Fruit fly (Drosophila melanogaster): ENCODE data around the gene Syx7.
A peak's percentile ranks its signal among the peaks of the same experiment; 100 is the strongest.

DNA sequence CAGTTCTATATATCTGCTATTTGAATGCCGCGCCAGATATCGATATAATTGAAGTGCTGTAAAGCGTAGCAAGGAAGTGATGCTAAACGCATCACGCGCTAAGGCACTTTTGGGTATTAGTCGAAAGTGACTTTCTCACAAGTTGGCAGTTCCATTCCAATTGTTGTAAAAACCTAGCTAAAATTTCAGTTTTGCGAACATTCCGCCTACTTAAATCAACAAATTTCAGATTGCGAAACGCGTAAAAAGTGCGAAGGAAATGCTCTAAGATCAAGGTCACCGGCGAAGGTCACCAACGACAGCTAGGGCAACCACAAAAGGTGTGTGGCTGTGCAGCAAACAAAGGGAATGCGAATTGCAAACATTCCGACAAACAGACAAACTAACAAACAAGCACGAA, at the start of gene Syx7:
- no peak for TF ChIP-seq kay (GFP tag; ENCODE audit: borderline replicate concordance)
- TF ChIP-seq CG14711 (tag; optimal IDR thresholded peaks at IDR 0.05) = peak; percentile 12

All from whole organism, adult.